Worm (Caenorhabditis elegans): ENCODE results near the gene npax-2.

DNA sequence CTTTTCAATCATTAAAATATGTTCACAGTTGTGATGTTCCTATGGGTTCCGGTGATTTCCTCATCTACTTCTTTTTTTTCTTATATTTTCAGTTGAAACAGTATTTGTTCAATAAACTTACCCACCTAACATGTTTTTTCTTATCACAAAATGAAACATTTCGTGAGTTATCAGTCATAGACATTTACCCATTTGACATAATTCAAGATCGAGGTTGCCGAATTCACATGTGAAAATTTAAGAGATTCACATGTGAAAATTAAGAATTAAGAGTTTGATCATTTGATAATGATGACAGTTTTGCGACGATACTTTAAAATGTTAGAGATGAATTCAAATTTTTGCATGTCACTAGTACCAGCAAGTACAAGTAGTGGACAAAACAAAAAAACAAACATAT lies 42.5 kb downstream of the npax-2 start:
- TF ChIP-seq nhr-12 (tag; optimal IDR thresholded peaks at IDR 0.05) (no peak), snpc-4 (tag; optimal IDR thresholded peaks at IDR 0.05) (no peak), tbx-2 (tag; optimal IDR thresholded peaks at IDR 0.05) (no peak), unc-62 (GFP tag; optimal IDR thresholded peaks at IDR 0.05) (no peak), ztf-11 (tag; optimal IDR thresholded peaks at IDR 0.05) (no peak), efl-1 (optimal IDR thresholded peaks at IDR 0.05) (no peak), efl-1 (GFP tag; optimal IDR thresholded peaks at IDR 0.05 in 1 of 2) (no peak), nhr-71 (tag; optimal IDR thresholded peaks at IDR 0.05) (no peak), nhr-11 (tag; optimal IDR thresholded peaks at IDR 0.05) (no peak), mep-1 (tag; optimal IDR thresholded peaks at IDR 0.05) (no peak), pag-3 (tag; optimal IDR thresholded peaks at IDR 0.05; ENCODE audit: borderline replicate concordance, insufficient read depth) (no peak)

All from whole organism, L1 larva.